Worm (Caenorhabditis elegans): ENCODE data around the gene hlh-3.

DNA sequence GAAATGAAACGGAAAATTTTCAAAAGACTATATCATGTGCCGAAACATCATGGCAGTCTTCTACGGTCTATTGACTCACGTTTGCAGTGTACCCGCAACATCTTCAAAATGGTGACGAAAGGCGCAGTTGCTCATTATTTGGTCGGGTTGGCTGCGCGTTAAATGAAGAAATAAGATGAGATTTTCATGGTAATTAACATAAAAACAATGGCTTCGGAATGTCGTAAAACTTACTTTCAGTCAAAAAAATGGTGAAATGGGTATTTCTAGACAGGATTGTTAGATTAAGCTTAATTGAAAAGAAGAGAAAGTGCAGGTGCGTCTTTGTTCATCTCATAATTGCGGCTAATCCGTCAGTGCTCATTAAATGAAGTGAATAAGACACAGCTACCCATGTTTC is 32.8 kb upstream of the hlh-3 start, which contains the start of gene T24B8.7:
- no peak for TF ChIP-seq nhr-77 (tag; optimal IDR thresholded peaks at IDR 0.05)
- TF ChIP-seq ama-1 (optimal IDR thresholded peaks at IDR 0.05): no peak
- TF ChIP-seq ceh-82 (tag; optimal IDR thresholded peaks at IDR 0.05): no peak
- TF ChIP-seq fkh-10 (GFP tag; optimal IDR thresholded peaks at IDR 0.05): no peak
- no peak for TF ChIP-seq nfya-1 (tag; optimal IDR thresholded peaks at IDR 0.05; ENCODE audit: insufficient read depth)
- no peak for TF ChIP-seq mdl-1 (tag; optimal IDR thresholded peaks at IDR 0.05)
- TF ChIP-seq egl-27 (tag; optimal IDR thresholded peaks at IDR 0.05): no peak
- TF ChIP-seq unc-62 (GFP tag; optimal IDR thresholded peaks at IDR 0.05): no peak
- no peak for TF ChIP-seq unc-39 (tag; optimal IDR thresholded peaks at IDR 0.05)
- TF ChIP-seq sea-2 (GFP tag; optimal IDR thresholded peaks at IDR 0.05): no peak
- TF ChIP-seq egl-5 (tag; optimal IDR thresholded peaks at IDR 0.05): no peak
- no peak for TF ChIP-seq nhr-237 (tag; optimal IDR thresholded peaks at IDR 0.05)
